Worm (Caenorhabditis elegans) whole organism, L4 larva: ENCODE results near the gene B0001.7.

ENCODE experiments used
- T26A8.4 ChIP-seq: fragments of 200-800 bp; sonication (Bioruptor generic); IDR thresholded peaks from 2 replicates; pipeline ENCODE4 v1.3.6; 2022; ENCODE audit warnings: missing genetic modification characterization, missing compliant biosample characterization
- Y105C5A.15 ChIP-seq: fragments of 200-800 bp; sonication (Bioruptor generic); IDR thresholded peaks from 2 replicates; pipeline ENCODE4 v1.3.6; 2022; ENCODE audit warnings: missing genetic modification characterization, missing compliant biosample characterization
- ZK546.5 ChIP-seq, 2 experiments: sonication (generic microtip); optimal IDR thresholded peaks; 2 replicates each; lab custom pipeline; 2017; ENCODE audit warnings: missing biosample characterization in 2 of 2, missing genetic modification characterization in 2 of 2
- aha-1 ChIP-seq: fragments of 150-350 bp; peaks from one replicate; lab custom pipeline; 2014; ENCODE audit warnings: missing biosample characterization, missing genetic modification characterization
- aly-2 ChIP-seq: sonication (generic microtip); optimal IDR thresholded peaks from 2 replicates; lab custom pipeline; 2018; ENCODE audit warnings: missing biosample characterization, missing genetic modification characterization
- ama-1 ChIP-seq: fragments of 150-350 bp; optimal IDR thresholded peaks from 2 replicates; lab custom pipeline; 2014; ENCODE audit warnings: inconsistent platforms, mixed read lengths
- attf-4 ChIP-seq: sonication (generic microtip); optimal IDR thresholded peaks from 3 replicates; lab custom pipeline; 2017; ENCODE audit warnings: missing biosample characterization, missing genetic modification characterization
- ceh-20 ChIP-seq: fragments of 200-800 bp; sonication (Bioruptor generic); IDR thresholded peaks from 2 replicates; pipeline ENCODE4 v1.3.6; 2022; ENCODE audit warnings: missing genetic modification reagents, missing genetic modification characterization, missing compliant biosample characterization
- ceh-44 ChIP-seq: fragments of 200-800 bp; sonication (Bioruptor generic); IDR thresholded peaks from 2 replicates; pipeline ENCODE4 v1.3.6; 2022; ENCODE audit warnings: missing genetic modification reagents, missing genetic modification characterization, missing compliant biosample characterization
- daf-16 ChIP-seq, 3 experiments: sonication (generic microtip); optimal IDR thresholded peaks; 2 replicates each; lab custom pipeline; 2016 to 2017; ENCODE audit warnings: missing genetic modification characterization in 3 of 3, missing genetic modification reagents in 3 of 3, mild to moderate bottlenecking in 2 of 3, missing compliant biosample characterization in 2 of 3, missing biosample characterization in 1 of 3, moderate library complexity in 1 of 3
- dmd-9 ChIP-seq: fragments of 200-800 bp; sonication (Bioruptor generic); IDR thresholded peaks from 2 replicates; pipeline ENCODE4 v1.3.6; 2022; ENCODE audit warnings: missing genetic modification reagents, missing genetic modification characterization, missing compliant biosample characterization
- dpl-1 ChIP-seq: fragments of 150-350 bp; optimal IDR thresholded peaks from 2 replicates; lab custom pipeline; 2014; ENCODE audit warnings: missing biosample characterization, missing genetic modification reagents, missing genetic modification characterization
- dve-1 ChIP-seq: sonication (generic microtip); optimal IDR thresholded peaks from 2 replicates; lab custom pipeline; 2017; ENCODE audit warnings: antibody characterized with exemption, mild to moderate bottlenecking, missing genetic modification characterization, missing compliant biosample characterization; ENCODE audit not compliant: insufficient read depth
- fkh-10 ChIP-seq: fragments of 150-350 bp; optimal IDR thresholded peaks from 2 replicates; lab custom pipeline; 2014; ENCODE audit warnings: missing biosample characterization, missing genetic modification reagents, missing genetic modification characterization
- hlh-11 ChIP-seq: fragments of 200-800 bp; sonication (Bioruptor generic); optimal IDR thresholded peaks from 2 replicates; lab custom pipeline; 2018; ENCODE audit warnings: mild to moderate bottlenecking, missing genetic modification characterization, missing compliant biosample characterization
- hlh-30 ChIP-seq: sonication (generic microtip); optimal IDR thresholded peaks from 2 replicates; lab custom pipeline; 2017; ENCODE audit warnings: antibody characterized with exemption, mild to moderate bottlenecking, missing genetic modification characterization, missing compliant biosample characterization; ENCODE audit not compliant: insufficient read depth
- hmg-1.1 ChIP-seq: fragments of 200-800 bp; sonication (Bioruptor generic); IDR thresholded peaks from 2 replicates; pipeline ENCODE4 v1.3.6; 2022; ENCODE audit warnings: missing genetic modification reagents, missing genetic modification characterization, missing compliant biosample characterization
- lin-1 ChIP-seq: fragments of 200-800 bp; sonication (Bioruptor generic); IDR thresholded peaks from 2 replicates; pipeline ENCODE4 v1.3.6; 2022; ENCODE audit warnings: missing genetic modification reagents, missing genetic modification characterization, missing compliant biosample characterization
- lin-38 ChIP-seq: fragments of 200-800 bp; sonication (Bioruptor generic); IDR thresholded peaks from 2 replicates; pipeline ENCODE4 v1.3.6; 2022; ENCODE audit warnings: missing genetic modification reagents, missing genetic modification characterization, missing compliant biosample characterization
- lsy-2 ChIP-seq, 2 experiments: fragments of 150-350 bp in 1 of 2; sonication (generic microtip) in 1 of 2; optimal IDR thresholded peaks; 2 replicates each; lab custom pipeline; 2014 to 2017; ENCODE audit warnings: missing biosample characterization in 2 of 2, missing genetic modification characterization in 2 of 2
- mep-1 ChIP-seq: fragments of 150-350 bp; sonication (generic microtip); optimal IDR thresholded peaks from 3 replicates; lab custom pipeline; 2014; ENCODE audit warnings: missing biosample characterization, missing genetic modification characterization
- mes-2 ChIP-seq: sonication (generic microtip); optimal IDR thresholded peaks from 2 replicates; lab custom pipeline; 2016; ENCODE audit warnings: missing genotype, mild to moderate bottlenecking, missing genetic modification characterization, missing compliant biosample characterization; ENCODE audit not compliant: poor library complexity, severe bottlenecking
- mxl-3 ChIP-seq: fragments of 200-800 bp; sonication (Bioruptor generic); optimal IDR thresholded peaks from 2 replicates; lab custom pipeline; 2018; ENCODE audit warnings: mild to moderate bottlenecking, missing genetic modification characterization, missing compliant biosample characterization
- nhr-11 ChIP-seq: fragments of 150-350 bp; optimal IDR thresholded peaks from 2 replicates; lab custom pipeline; 2014; ENCODE audit warnings: missing biosample characterization, missing genetic modification characterization
- nhr-28 ChIP-seq: fragments of 150-350 bp; optimal IDR thresholded peaks from 2 replicates; lab custom pipeline; 2014; ENCODE audit warnings: missing biosample characterization, missing genetic modification characterization
- nhr-77 ChIP-seq: fragments of 150-350 bp; optimal IDR thresholded peaks from 2 replicates; lab custom pipeline; 2014; ENCODE audit warnings: missing biosample characterization, missing genetic modification characterization
- pha-4 ChIP-seq, 2 experiments: fragments of 150-350 bp in 1 of 2; fragments of 200-800 bp in 1 of 2; sonication (Bioruptor generic) in 1 of 2; IDR thresholded peaks in 1 of 2; optimal IDR thresholded peaks in 1 of 2; 2 replicates each; pipeline versions ENCODE4 v1.3.6 to Lab custom; 2014 to 2022; ENCODE audit warnings: missing genetic modification characterization in 2 of 2, missing genetic modification reagents in 2 of 2, missing biosample characterization in 1 of 2, missing compliant biosample characterization in 1 of 2
- php-3 ChIP-seq: fragments of 200-800 bp; sonication (Bioruptor generic); IDR thresholded peaks from 2 replicates; pipeline ENCODE4 v1.3.6; 2022; ENCODE audit warnings: missing genetic modification reagents, missing genetic modification characterization, missing compliant biosample characterization
- pqm-1 ChIP-seq: sonication (generic microtip); optimal IDR thresholded peaks from 2 replicates; lab custom pipeline; 2017; ENCODE audit warnings: missing biosample characterization, missing genetic modification characterization
- rbr-2 ChIP-seq: sonication (generic microtip); optimal IDR thresholded peaks from 2 replicates; lab custom pipeline; 2016; ENCODE audit warnings: missing genotype, missing genetic modification characterization, missing compliant biosample characterization
- sdz-12 ChIP-seq: fragments of 200-800 bp; sonication (Bioruptor generic); optimal IDR thresholded peaks from 2 replicates; lab custom pipeline; 2018; ENCODE audit warnings: mild to moderate bottlenecking, missing genetic modification characterization, missing compliant biosample characterization
- set-16 ChIP-seq: fragments of 200-800 bp; sonication (Bioruptor generic); IDR thresholded peaks from 2 replicates; pipeline ENCODE4 v1.3.6; 2022; ENCODE audit warnings: missing genetic modification reagents, missing genetic modification characterization, missing compliant biosample characterization
- snpc-1.2 ChIP-seq: fragments of 200-800 bp; sonication (Bioruptor generic); IDR thresholded peaks from 2 replicates; pipeline ENCODE4 v1.3.6; 2022; ENCODE audit warnings: missing genetic modification reagents, missing genetic modification characterization, missing compliant biosample characterization
- spr-3 ChIP-seq: fragments of 200-800 bp; sonication (Bioruptor generic); optimal IDR thresholded peaks from 2 replicates; lab custom pipeline; 2018; ENCODE audit warnings: mild to moderate bottlenecking, missing genetic modification characterization, missing compliant biosample characterization
- tra-1 ChIP-seq: fragments of 200-800 bp; sonication (Bioruptor generic); IDR thresholded peaks from 2 replicates; pipeline ENCODE4 v1.3.6; 2022; ENCODE audit warnings: missing genetic modification reagents, missing genetic modification characterization, missing compliant biosample characterization
- unc-62 ChIP-seq, 3 experiments: fragments of 150-350 bp in 1 of 3; sonication (generic microtip); optimal IDR thresholded peaks in 2 of 3; peaks in 1 of 3; 1 replicate in 1 of 3; 2 replicates in 2 of 3; lab custom pipeline; 2014 to 2017; ENCODE audit warnings: missing biosample characterization in 3 of 3, missing genetic modification characterization in 3 of 3, missing genetic modification reagents in 3 of 3, missing genotype in 1 of 3
- vab-7 ChIP-seq: fragments of 200-800 bp; sonication (Bioruptor generic); IDR thresholded peaks from 2 replicates; pipeline ENCODE4 v1.3.6; 2022; ENCODE audit warnings: missing genetic modification reagents, missing genetic modification characterization, missing compliant biosample characterization
- ztf-7 ChIP-seq: fragments of 150-350 bp; optimal IDR thresholded peaks from 2 replicates; lab custom pipeline; 2014; ENCODE audit warnings: missing biosample characterization, missing genetic modification characterization

B0001.7 gene

DNA sequence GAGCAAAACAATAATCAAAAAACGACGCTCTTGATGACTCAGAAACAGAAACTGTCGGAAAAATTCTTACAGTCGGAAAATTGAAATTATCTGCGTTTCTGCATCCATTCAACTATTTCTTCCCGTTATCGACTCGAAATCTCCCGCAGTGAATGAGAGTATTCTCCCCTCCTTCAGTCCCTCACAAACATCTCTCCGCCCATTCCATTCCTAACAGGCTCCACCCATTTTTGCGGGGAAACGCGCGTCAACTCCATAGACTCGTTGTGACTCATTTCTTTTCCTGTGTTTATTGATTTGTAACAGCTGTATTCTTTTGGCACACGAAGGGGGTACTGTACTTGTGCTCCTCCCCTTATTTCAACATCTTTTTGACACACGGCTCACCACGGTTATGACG lies 26.2 kb downstream of the B0001.7 start:
- peak; percentile 12 for TF ChIP-seq hlh-11 (tag; lab: Kevin White, UChicago)
- 0 out of 2 replicates have a peak, but pooled peaks have one; percentile 12 for TF ChIP-seq hmg-1.1 (GFP tag; lab: Robert Waterston, UW)
- TF ChIP-seq pha-4 (GFP tag; IDR thresholded peaks at IDR 0.05; lab: Robert Waterston, UW) = no peak
- peak; percentile 12 for TF ChIP-seq pha-4 (tag; optimal IDR thresholded peaks at IDR 0.05; lab: Kevin White, UChicago)
- no peak for TF ChIP-seq Y105C5A.15 (GFP tag; lab: Robert Waterston, UW)
- TF ChIP-seq lsy-2 (tag; optimal IDR thresholded peaks at IDR 0.05; lab: Kevin White, UChicago) = peak in 1 of 2 experiments; percentile 30
- TF ChIP-seq, all 104 proteins: peak for 4

DNA sequence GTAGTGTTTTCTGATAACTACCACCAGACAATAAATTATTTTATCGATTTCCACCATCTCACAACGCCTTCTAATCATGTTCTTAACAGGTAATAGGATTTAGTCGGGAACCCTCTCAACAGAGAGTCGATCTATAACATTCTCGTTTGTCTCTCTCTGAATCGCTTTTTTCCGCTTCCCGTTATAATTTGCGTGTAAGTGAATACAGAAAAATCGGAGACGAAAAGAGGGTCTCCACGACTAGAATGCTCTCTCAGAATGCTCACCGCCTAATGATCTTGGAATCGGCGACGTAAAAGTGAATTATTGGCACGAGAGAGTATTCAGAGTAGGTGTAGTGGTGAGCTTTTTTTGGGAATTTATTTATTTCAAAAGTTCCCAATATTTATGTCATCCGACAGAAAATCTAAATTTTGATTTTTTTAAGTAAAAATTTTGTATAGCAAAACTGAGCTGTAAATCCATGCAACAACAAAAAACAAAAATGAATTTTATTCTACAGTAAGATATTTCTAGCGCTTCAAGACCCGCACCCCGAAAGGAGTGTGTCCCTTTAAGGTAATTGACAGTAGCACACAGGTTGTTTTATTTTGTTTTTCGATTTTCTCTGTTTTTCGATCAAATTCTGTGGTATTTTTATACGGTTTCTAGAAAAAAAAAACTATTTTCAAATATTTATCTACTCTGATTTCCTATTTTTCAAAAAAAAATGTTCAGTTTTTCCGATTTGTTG lies 27.1 kb downstream of the B0001.7 start:
- TF ChIP-seq sdz-12 (GFP tag; lab: Kevin White, UChicago) = no peak
- TF ChIP-seq aha-1 (tag; lab: Kevin White, UChicago) = peak; percentile 1
- no peak for TF ChIP-seq dmd-9
- TF ChIP-seq lsy-2 (tag; optimal IDR thresholded peaks at IDR 0.05; lab: Kevin White, UChicago) = peak in 1 of 2 experiments; percentile 22
- TF ChIP-seq php-3 (GFP tag; lab: Robert Waterston, UW) = no peak
- TF ChIP-seq aly-2 (tag; lab: Kevin White, UChicago) = no peak

ce11 chrIV:12124314-12125084 lies 29.5 kb downstream of the B0001.7 start, which contains the start of gene dhhc-6:
Gene dhhc-6, plus strand, starts transcription at chrIV:12124952.
- TF ChIP-seq ZK546.5 (tag; optimal IDR thresholded peaks at IDR 0.05; lab: Kevin White, UChicago) = no peak
- peak; percentile 44 for TF ChIP-seq lin-38 (GFP tag; lab: Robert Waterston, UW)
- no peak for TF ChIP-seq attf-4 (tag; lab: Kevin White, UChicago)
- TF ChIP-seq set-16 (GFP tag; lab: Robert Waterston, UW) = peak; percentile 75
- TF ChIP-seq ceh-20 (GFP tag; lab: Robert Waterston, UW) = no peak
- TF ChIP-seq spr-3 (GFP tag; lab: Kevin White, UChicago) = no peak
- TF ChIP-seq ztf-7 (tag; lab: Kevin White, UChicago) = no peak
- no peak for TF ChIP-seq vab-7 (GFP tag; lab: Robert Waterston, UW)
- TF ChIP-seq snpc-1.2 (GFP tag; lab: Robert Waterston, UW) = peak; percentile 31; the same call in 1 of the 2 replicates
- TF ChIP-seq mep-1 = peak; percentile 30
- no peak for TF ChIP-seq rbr-2 (tag; lab: Kevin White, UChicago)
- TF ChIP-seq pqm-1 (tag; lab: Kevin White, UChicago) = no peak

DNA sequence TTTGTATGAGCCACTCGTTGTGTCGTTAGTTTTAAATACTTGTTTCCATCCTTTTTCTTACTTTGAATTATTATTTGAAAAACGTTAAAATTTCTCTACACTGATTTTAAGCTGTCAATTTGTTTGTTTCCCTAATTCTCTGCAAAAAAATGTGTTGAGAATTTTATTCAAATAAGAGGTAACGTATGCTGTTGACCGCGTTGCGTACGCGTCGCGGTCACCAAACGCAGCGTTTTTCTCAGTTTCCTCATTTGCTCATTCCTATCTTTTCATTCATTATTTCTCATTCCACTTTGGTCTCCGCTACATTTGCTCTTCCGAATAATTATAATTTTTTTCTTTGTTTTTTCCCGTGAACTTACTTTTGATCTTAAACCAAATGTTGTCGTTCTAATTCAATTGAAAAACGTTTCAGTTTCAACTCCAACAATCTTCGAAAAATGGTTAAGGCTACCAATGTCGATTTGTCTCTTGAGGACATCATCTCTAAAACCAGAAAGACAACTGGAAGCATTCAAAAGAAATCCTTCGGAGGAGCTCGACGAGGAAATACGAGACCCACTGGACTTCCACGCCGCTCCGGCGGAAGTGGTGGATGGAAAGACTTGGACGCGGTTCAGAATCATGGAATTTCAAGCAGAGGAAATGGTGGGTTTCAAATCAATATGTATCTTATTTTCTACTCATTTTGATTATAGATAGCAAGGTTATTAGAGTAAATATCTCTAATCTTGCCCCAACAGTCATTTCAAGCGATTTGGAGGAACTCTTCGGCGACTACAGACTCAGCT lies 31.0 kb downstream of the B0001.7 start, which contains the start of gene aly-3:
Gene aly-3, plus strand, starts transcription at position 409 of the 791 bp plus-strand sequence.
- TF ChIP-seq tra-1 (GFP tag; lab: Robert Waterston, UW) (no peak), dmd-9 (no peak), daf-16 (GFP tag; optimal IDR thresholded peaks at IDR 0.05; lab: Kevin White, UChicago) (no peak), daf-16 (tag; optimal IDR thresholded peaks at IDR 0.05; lab: Kevin White, UChicago) (peak; percentile 44), nhr-11 (tag; lab: Kevin White, UChicago) (no peak), T26A8.4 (GFP tag; lab: Robert Waterston, UW) (no peak), ama-1 (no peak), aha-1 (tag; lab: Kevin White, UChicago) (peak; percentile 92), lin-38 (GFP tag; lab: Robert Waterston, UW) (peak; percentile 49; the same call in 1 of the 2 replicates), hlh-30 (tag; lab: Kevin White, UChicago) (no peak), mxl-3 (no peak), lin-1 (GFP tag; lab: Robert Waterston, UW) (no peak), fkh-10 (no peak), nhr-77 (no peak), dve-1 (tag; lab: Kevin White, UChicago) (peak; percentile 39), unc-62 (GFP tag; optimal IDR thresholded peaks at IDR 0.05 in 1 of 2; lab: Kevin White, UChicago) (peak in 1 of 2 experiments; percentile 39), unc-62 (tag; optimal IDR thresholded peaks at IDR 0.05; lab: Kevin White, UChicago) (no peak), mes-2 (tag; lab: Kevin White, UChicago) (peak; percentile 64), ceh-44 (GFP tag; lab: Robert Waterston, UW) (no peak), mep-1 (peak; percentile 47), nhr-28 (tag; lab: Kevin White, UChicago) (no peak), dpl-1 (GFP tag; lab: Kevin White, UChicago) (peak; percentile 12), hmg-1.1 (GFP tag; lab: Robert Waterston, UW) (no peak)
